Fruit fly (Drosophila melanogaster) whole organism, embryonic: ENCODE results near the gene DCP2.

Experiments used
- Atf3 ChIP-seq: fragments of 200-800 bp; sonication (Bioruptor generic); optimal IDR thresholded peaks from 3 replicates; lab custom pipeline; 2016; ENCODE audit warnings: missing biosample characterization, missing genetic modification characterization
- BtbVII ChIP-seq: fragments of 200-800 bp; sonication (Bioruptor generic); optimal IDR thresholded peaks from 3 replicates; lab custom pipeline; 2017; ENCODE audit warnings: missing biosample characterization, mild to moderate bottlenecking, missing genetic modification characterization
- CG10267 ChIP-seq: fragments of 200-800 bp; sonication (Bioruptor generic); optimal IDR thresholded peaks from 2 replicates; lab custom pipeline; 2018; ENCODE audit warnings: missing biosample characterization, mild to moderate bottlenecking, missing genetic modification characterization, moderate library complexity
- CG10565 ChIP-seq: fragments of 200-800 bp; sonication (Bioruptor generic); optimal IDR thresholded peaks from 3 replicates; lab custom pipeline; 2016; ENCODE audit warnings: missing biosample characterization, mild to moderate bottlenecking, missing genetic modification characterization
- CG11723 ChIP-seq: fragments of 200-800 bp; sonication (Bioruptor generic); optimal IDR thresholded peaks from 2 replicates; lab custom pipeline; 2017; ENCODE audit warnings: missing biosample characterization, mild to moderate bottlenecking, missing genetic modification characterization
- CG1233 ChIP-seq: fragments of 200-800 bp; sonication (Bioruptor generic); optimal IDR thresholded peaks from 4 replicates; lab custom pipeline; 2018; ENCODE audit warnings: missing biosample characterization, mild to moderate bottlenecking, missing genetic modification characterization
- CG12769 ChIP-seq: fragments of 200-800 bp; sonication (Bioruptor generic); optimal IDR thresholded peaks from 2 replicates; lab custom pipeline; 2019; ENCODE audit warnings: missing biosample characterization, mild to moderate bottlenecking, missing genetic modification characterization, moderate library complexity
- CG13775 ChIP-seq: fragments of 200-800 bp; sonication (Bioruptor generic); optimal IDR thresholded peaks from 3 replicates; lab custom pipeline; 2017; ENCODE audit warnings: missing biosample characterization, mild to moderate bottlenecking, missing genetic modification characterization
- CG1603 ChIP-seq: fragments of 200-800 bp; sonication (Bioruptor generic); optimal IDR thresholded peaks from 2 replicates; lab custom pipeline; 2019; ENCODE audit warnings: missing biosample characterization, mild to moderate bottlenecking, missing genetic modification characterization, moderate library complexity
- CG16779 ChIP-seq: fragments of 200-800 bp; sonication (Bioruptor generic); IDR thresholded peaks from 2 replicates; pipeline ENCODE4 v1.3.6; 2022; ENCODE audit warnings: missing biosample characterization, missing genetic modification characterization
- CG17328 ChIP-seq: fragments of 200-800 bp; sonication (Bioruptor generic); IDR thresholded peaks from 2 replicates; pipeline ENCODE4 v1.3.6; 2022; ENCODE audit warnings: missing biosample characterization, missing genetic modification characterization
- CG32772 ChIP-seq: fragments of 200-800 bp; sonication (Bioruptor generic); IDR thresholded peaks from 2 replicates; pipeline ENCODE4 v1.3.6; 2022; ENCODE audit warnings: missing biosample characterization, missing genetic modification characterization
- CG3847 ChIP-seq: fragments of 200-800 bp; sonication (Bioruptor generic); IDR thresholded peaks from 2 replicates; pipeline ENCODE4 v1.3.6; 2022; ENCODE audit warnings: missing biosample characterization, missing genetic modification characterization
- CG6791 ChIP-seq: fragments of 200-800 bp; sonication (Bioruptor generic); IDR thresholded peaks from 3 replicates; pipeline ENCODE4 v1.3.6; 2022; ENCODE audit warnings: missing biosample characterization, missing genetic modification characterization; ENCODE audit not compliant: partially characterized antibody
- CG7357 ChIP-seq: fragments of 200-800 bp; sonication (Bioruptor generic); IDR thresholded peaks from 3 replicates; pipeline ENCODE4 v1.3.6; 2022; ENCODE audit warnings: missing biosample characterization, missing genetic modification characterization
- CG7928 ChIP-seq: fragments of 200-800 bp; sonication (Bioruptor generic); optimal IDR thresholded peaks from 2 replicates; lab custom pipeline; 2017; ENCODE audit warnings: missing biosample characterization, mild to moderate bottlenecking, missing genetic modification characterization
- CG8281 ChIP-seq: fragments of 200-800 bp; sonication (Bioruptor generic); optimal IDR thresholded peaks from 2 replicates; lab custom pipeline; 2018; ENCODE audit warnings: missing biosample characterization, mild to moderate bottlenecking, missing genetic modification characterization, moderate library complexity
- CG8388 ChIP-seq: fragments of 200-800 bp; sonication (Bioruptor generic); optimal IDR thresholded peaks from 2 replicates; lab custom pipeline; 2019; ENCODE audit warnings: missing biosample characterization, mild to moderate bottlenecking, missing genetic modification characterization, moderate library complexity
- D19A ChIP-seq: fragments of 200-800 bp; optimal IDR thresholded peaks from 3 replicates; lab custom pipeline; 2019; ENCODE audit warnings: missing biosample characterization, mild to moderate bottlenecking, missing genetic modification characterization, moderate library complexity
- Dad ChIP-seq: fragments of 200-800 bp; sonication (Bioruptor generic); optimal IDR thresholded peaks from 3 replicates; lab custom pipeline; 2016; ENCODE audit warnings: missing biosample characterization, missing genetic modification characterization
- Eip74EF ChIP-seq, 2 experiments: fragments of 200-800 bp in 1 of 2; fragments of >200 bp in 1 of 2; sonication (Bioruptor generic) in 1 of 2; optimal IDR thresholded peaks; 2 replicates each; lab custom pipeline; 2017 to 2019; ENCODE audit warnings: missing biosample characterization in 2 of 2, missing genetic modification characterization in 2 of 2, mild to moderate bottlenecking in 1 of 2, moderate library complexity in 1 of 2
- HmgD ChIP-seq: fragments of 200-800 bp; sonication (Bioruptor generic); optimal IDR thresholded peaks from 3 replicates; lab custom pipeline; 2016; ENCODE audit warnings: missing biosample characterization, missing genetic modification characterization
- MTF-1 ChIP-seq: fragments of 200-800 bp; sonication (Bioruptor generic); optimal IDR thresholded peaks from 2 replicates; lab custom pipeline; 2018; ENCODE audit warnings: missing biosample characterization, mild to moderate bottlenecking, missing genetic modification characterization, borderline replicate concordance
- Scr ChIP-seq: fragments of 200-800 bp; sonication (Bioruptor generic); IDR thresholded peaks from 2 replicates; pipeline ENCODE4 v1.3.6; 2022; ENCODE audit warnings: missing biosample characterization, missing genetic modification characterization; ENCODE audit not compliant: partially characterized antibody
- Side ChIP-seq: fragments of 200-800 bp; sonication (Bioruptor generic); optimal IDR thresholded peaks from 2 replicates; lab custom pipeline; 2016; ENCODE audit warnings: missing biosample characterization, missing genetic modification characterization
- Xbp1 ChIP-seq: fragments of 200-800 bp; sonication (Bioruptor generic); optimal IDR thresholded peaks from 3 replicates; lab custom pipeline; 2016; ENCODE audit warnings: missing biosample characterization, mild to moderate bottlenecking, missing genetic modification characterization
- ara ChIP-seq: fragments of 200-800 bp; sonication (Bioruptor generic); IDR thresholded peaks from 2 replicates; pipeline ENCODE4 v1.3.6; 2022; ENCODE audit warnings: missing biosample characterization, missing genetic modification characterization
- bab2 ChIP-seq: fragments of 200-800 bp; sonication (Bioruptor generic); optimal IDR thresholded peaks from 2 replicates; lab custom pipeline; 2016; ENCODE audit warnings: missing biosample characterization, missing genetic modification characterization
- br ChIP-seq: fragments of >200 bp; optimal IDR thresholded peaks from 2 replicates; lab custom pipeline; 2017
- cad ChIP-seq: fragments of >200 bp; optimal IDR thresholded peaks from 2 replicates; lab custom pipeline; 2017; ENCODE audit warnings: missing biosample characterization, missing genetic modification characterization
- caup ChIP-seq: fragments of 200-800 bp; sonication (Bioruptor generic); optimal IDR thresholded peaks from 3 replicates; lab custom pipeline; 2017; ENCODE audit warnings: missing biosample characterization, mild to moderate bottlenecking, missing genetic modification characterization, moderate library complexity; ENCODE audit not compliant: severe bottlenecking
- crc ChIP-seq: fragments of 200-800 bp; sonication (Bioruptor generic); optimal IDR thresholded peaks from 2 replicates; lab custom pipeline; 2016; ENCODE audit warnings: missing biosample characterization, missing genetic modification characterization
- dati ChIP-seq: fragments of 200-800 bp; sonication (Bioruptor generic); IDR thresholded peaks from 2 replicates; pipeline ENCODE4 v1.3.6; 2022; ENCODE audit warnings: missing biosample characterization, missing genetic modification characterization
- emc ChIP-seq: fragments of 200-800 bp; sonication (Bioruptor generic); optimal IDR thresholded peaks from 2 replicates; lab custom pipeline; 2016; ENCODE audit warnings: missing biosample characterization, missing genetic modification characterization
- exex ChIP-seq: fragments of 200-800 bp; sonication (Bioruptor generic); optimal IDR thresholded peaks from 4 replicates; lab custom pipeline; 2018; ENCODE audit warnings: missing biosample characterization, mild to moderate bottlenecking, missing genetic modification characterization, moderate library complexity
- fd96Cb ChIP-seq: fragments of 200-800 bp; sonication (Bioruptor generic); optimal IDR thresholded peaks from 2 replicates; lab custom pipeline; 2018; ENCODE audit warnings: missing biosample characterization, mild to moderate bottlenecking, missing genetic modification characterization, moderate library complexity
- hb ChIP-seq: fragments of 200-800 bp; sonication (Bioruptor generic); IDR thresholded peaks from 3 replicates; pipeline ENCODE4 v1.3.6; 2022; ENCODE audit warnings: missing biosample characterization, missing genetic modification characterization; ENCODE audit not compliant: partially characterized antibody
- ind ChIP-seq: fragments of 200-800 bp; sonication (Bioruptor generic); optimal IDR thresholded peaks from 3 replicates; lab custom pipeline; 2016; ENCODE audit warnings: missing biosample characterization, missing genetic modification characterization
- lilli ChIP-seq: fragments of 200-800 bp; sonication (Bioruptor generic); optimal IDR thresholded peaks from 3 replicates; lab custom pipeline; 2016; ENCODE audit warnings: missing biosample characterization, missing genetic modification characterization
- pho ChIP-seq: fragments of 200-800 bp; sonication (Bioruptor generic); optimal IDR thresholded peaks from 2 replicates; lab custom pipeline; 2016; ENCODE audit warnings: missing biosample characterization, missing genetic modification characterization
- phol ChIP-seq: fragments of 200-800 bp; sonication (Bioruptor generic); optimal IDR thresholded peaks from 3 replicates; lab custom pipeline; 2018; ENCODE audit warnings: missing biosample characterization, mild to moderate bottlenecking, missing genetic modification characterization, moderate library complexity
- schlank ChIP-seq: fragments of 200-800 bp; sonication (Bioruptor generic); optimal IDR thresholded peaks from 2 replicates; lab custom pipeline; 2018; ENCODE audit warnings: missing biosample characterization, mild to moderate bottlenecking, missing genetic modification characterization
- sim ChIP-seq: fragments of 200-800 bp; sonication (Bioruptor generic); IDR thresholded peaks from 2 replicates; pipeline ENCODE4 v1.3.6; 2022; ENCODE audit warnings: missing biosample characterization, missing genetic modification characterization
- stc ChIP-seq: fragments of 200-800 bp; sonication (Bioruptor generic); IDR thresholded peaks from 2 replicates; pipeline ENCODE4 v1.3.6; 2022; ENCODE audit warnings: missing biosample characterization, missing genetic modification characterization
- stwl ChIP-seq: fragments of 200-800 bp; sonication (Bioruptor generic); optimal IDR thresholded peaks from 3 replicates; lab custom pipeline; 2018; ENCODE audit warnings: missing biosample characterization, mild to moderate bottlenecking, missing genetic modification characterization, moderate library complexity
- tgo ChIP-seq: fragments of 200-800 bp; sonication (Bioruptor generic); IDR thresholded peaks from 3 replicates; pipeline ENCODE4 v1.3.6; 2022; ENCODE audit warnings: missing biosample characterization, missing genetic modification characterization
- tin ChIP-seq: fragments of 200-800 bp; sonication (Bioruptor generic); optimal IDR thresholded peaks from 3 replicates; lab custom pipeline; 2016; ENCODE audit warnings: missing biosample characterization, missing genetic modification characterization
- usp ChIP-seq: fragments of >200 bp; optimal IDR thresholded peaks from 2 replicates; lab custom pipeline; 2017; ENCODE audit warnings: missing biosample characterization, missing genetic modification characterization
- vfl ChIP-seq: fragments of 200-800 bp; sonication (Bioruptor generic); optimal IDR thresholded peaks from 2 replicates; lab custom pipeline; 2016; ENCODE audit warnings: missing biosample characterization, missing genetic modification characterization
- wor ChIP-seq: fragments of 200-800 bp; sonication (Bioruptor generic); IDR thresholded peaks from 2 replicates; pipeline ENCODE4 v1.3.6; 2022; ENCODE audit warnings: missing biosample characterization, missing genetic modification characterization
- z ChIP-seq: fragments of 200-800 bp; sonication (Bioruptor generic); IDR thresholded peaks from 3 replicates; pipeline ENCODE4 v1.3.6; 2022; ENCODE audit warnings: missing biosample characterization, missing genetic modification characterization

The DCP2 gene

dm6 chr3L:15823780-15824423 lies 2.3 kb downstream of the DCP2 start (continued):
- TF ChIP-seq Atf3 (GFP tag; lab: Kevin White, UChicago) (no peak), crc (no peak), br (lab: Kevin White, UChicago) (no peak), HmgD (no peak), phol (tag; lab: Kevin White, UChicago) (no peak), MTF-1 (GFP tag; lab: Kevin White, UChicago) (peak; percentile 99), CG3847 (GFP tag; lab: Robert Waterston, UW) (no peak), schlank (no peak), pho (GFP tag; lab: Kevin White, UChicago) (no peak), CG10565 (GFP tag; lab: Kevin White, UChicago) (no peak), caup (GFP tag; lab: Kevin White, UChicago) (peak; percentile 26), Xbp1 (GFP tag; lab: Kevin White, UChicago) (no peak), dati (GFP tag; lab: Robert Waterston, UW) (no peak), bab2 (GFP tag; lab: Kevin White, UChicago) (no peak), cad (GFP tag; lab: Kevin White, UChicago) (no peak), CG11723 (GFP tag; lab: Kevin White, UChicago) (no peak), ind (GFP tag; lab: Kevin White, UChicago) (no peak), CG8388 (no peak), D19A (tag; lab: Kevin White, UChicago) (peak; percentile 74), hb (no peak), ara (GFP tag; lab: Robert Waterston, UW) (no peak), CG8281 (peak; percentile 61), exex (tag; lab: Kevin White, UChicago) (peak; percentile 87), CG17328 (no peak), stwl (tag; lab: Kevin White, UChicago) (no peak), tin (no peak), wor (GFP tag; lab: Robert Waterston, UW) (no peak), CG10267 (tag; lab: Kevin White, UChicago) (no peak), CG7357 (GFP tag; lab: Robert Waterston, UW) (no peak), stc (GFP tag; lab: Robert Waterston, UW) (0 out of 2 replicates have a peak, but pooled peaks have one; percentile 7), Scr (GFP tag; lab: Robert Waterston, UW) (no peak), CG1603 (tag; lab: Kevin White, UChicago) (no peak), z (no peak), BtbVII (GFP tag; lab: Kevin White, UChicago) (no peak), CG7928 (GFP tag; lab: Kevin White, UChicago) (no peak), emc (no peak), fd96Cb (tag; lab: Kevin White, UChicago) (no peak), CG13775 (GFP tag; lab: Kevin White, UChicago) (no peak), CG6791 (GFP tag; lab: Robert Waterston, UW) (no peak), CG32772 (GFP tag; lab: Robert Waterston, UW) (no peak), Eip74EF (GFP tag; optimal IDR thresholded peaks at IDR 0.05; lab: Kevin White, UChicago) (no peak), vfl (GFP tag; lab: Kevin White, UChicago) (no peak), CG1233 (GFP tag; lab: Kevin White, UChicago) (no peak), lilli (GFP tag; lab: Kevin White, UChicago) (no peak), Side (no peak), CG12769 (tag; lab: Kevin White, UChicago) (no peak), CG16779 (GFP tag; lab: Robert Waterston, UW) (no peak), tgo (GFP tag; lab: Robert Waterston, UW) (no peak), sim (no peak), usp (no peak), Dad (GFP tag; lab: Kevin White, UChicago) (no peak)
